Fruit fly (Drosophila melanogaster) whole organism, embryonic: ENCODE data around the gene Lim3.

ENCODE experiments used
- Asciz ChIP-seq: fragments of 200-800 bp; sonication (Bioruptor generic); optimal IDR thresholded peaks from 2 replicates; lab custom pipeline; 2017; ENCODE audit warnings: missing biosample characterization, mild to moderate bottlenecking, missing genetic modification characterization, missing genetic modification reagents
- Atf-2 ChIP-seq: fragments of 200-800 bp; sonication (Bioruptor generic); optimal IDR thresholded peaks from 2 replicates; lab custom pipeline; 2016; ENCODE audit warnings: missing biosample characterization, missing genetic modification characterization
- Bteb2 ChIP-seq: fragments of 200-800 bp; sonication (Bioruptor generic); optimal IDR thresholded peaks from 2 replicates; lab custom pipeline; 2016; ENCODE audit warnings: missing biosample characterization, missing genetic modification characterization
- CG10274 ChIP-seq: fragments of 200-800 bp; sonication (Bioruptor generic); optimal IDR thresholded peaks from 3 replicates; lab custom pipeline; 2017; ENCODE audit warnings: missing biosample characterization, mild to moderate bottlenecking, missing genetic modification characterization
- CG10565 ChIP-seq: fragments of 200-800 bp; sonication (Bioruptor generic); optimal IDR thresholded peaks from 3 replicates; lab custom pipeline; 2016; ENCODE audit warnings: missing biosample characterization, mild to moderate bottlenecking, missing genetic modification characterization
- CG13894 ChIP-seq: fragments of 200-800 bp; sonication (Bioruptor generic); optimal IDR thresholded peaks from 3 replicates; lab custom pipeline; 2018; ENCODE audit warnings: missing biosample characterization, mild to moderate bottlenecking, missing genetic modification characterization, moderate library complexity
- CG14050 ChIP-seq: fragments of 200-800 bp; sonication (Bioruptor generic); IDR thresholded peaks from 3 replicates; pipeline ENCODE4 v1.3.6; 2022; ENCODE audit warnings: missing biosample characterization, missing genetic modification characterization
- CG16815 ChIP-seq: fragments of 200-800 bp; sonication (Bioruptor generic); optimal IDR thresholded peaks from 3 replicates; lab custom pipeline; 2017; ENCODE audit warnings: missing biosample characterization, mild to moderate bottlenecking, missing genetic modification characterization
- CG1832 ChIP-seq: fragments of 200-800 bp; sonication (Bioruptor generic); optimal IDR thresholded peaks from 2 replicates; lab custom pipeline; 2017; ENCODE audit warnings: missing biosample characterization, mild to moderate bottlenecking, missing genetic modification characterization, inconsistent platforms
- CG18476 ChIP-seq: fragments of 200-800 bp; sonication (Bioruptor generic); optimal IDR thresholded peaks from 2 replicates; lab custom pipeline; 2016; ENCODE audit warnings: missing biosample characterization, mild to moderate bottlenecking, missing genetic modification characterization
- CG18764 ChIP-seq: fragments of 200-800 bp; sonication (Bioruptor generic); optimal IDR thresholded peaks from 3 replicates; lab custom pipeline; 2016; ENCODE audit warnings: missing biosample characterization, missing genetic modification characterization
- CG2116 ChIP-seq: fragments of 200-800 bp; sonication (Bioruptor generic); optimal IDR thresholded peaks from 3 replicates; lab custom pipeline; 2018; ENCODE audit warnings: missing biosample characterization, mild to moderate bottlenecking, missing genetic modification characterization
- CG2120 ChIP-seq: fragments of 200-800 bp; sonication (Bioruptor generic); optimal IDR thresholded peaks from 3 replicates; lab custom pipeline; 2016; ENCODE audit warnings: missing biosample characterization, missing genetic modification characterization
- CG30403 ChIP-seq: fragments of 200-800 bp; sonication (Bioruptor generic); optimal IDR thresholded peaks from 3 replicates; lab custom pipeline; 2016; ENCODE audit warnings: missing biosample characterization, missing genetic modification characterization
- CG32532 ChIP-seq: fragments of 200-800 bp; sonication (Bioruptor generic); IDR thresholded peaks from 2 replicates; pipeline ENCODE4 v1.3.6; 2022; ENCODE audit warnings: missing biosample characterization, missing genetic modification characterization
- CG32772 ChIP-seq: fragments of 200-800 bp; sonication (Bioruptor generic); IDR thresholded peaks from 2 replicates; pipeline ENCODE4 v1.3.6; 2022; ENCODE audit warnings: missing biosample characterization, missing genetic modification characterization
- CG34224 ChIP-seq: fragments of 200-800 bp; sonication (Bioruptor generic); IDR thresholded peaks from 3 replicates; pipeline ENCODE4 v1.3.6; 2022; ENCODE audit warnings: missing biosample characterization, missing genetic modification characterization; ENCODE audit not compliant: partially characterized antibody
- CG42726 ChIP-seq: fragments of 200-800 bp; sonication (Bioruptor generic); IDR thresholded peaks from 2 replicates; pipeline ENCODE4 v1.3.6; 2022; ENCODE audit warnings: missing biosample characterization, missing genetic modification characterization; ENCODE audit not compliant: partially characterized antibody
- CG4707 ChIP-seq: fragments of 200-800 bp; sonication (Bioruptor generic); optimal IDR thresholded peaks from 2 replicates; lab custom pipeline; 2018; ENCODE audit warnings: missing biosample characterization, mild to moderate bottlenecking, missing genetic modification characterization, moderate library complexity
- CG4820 ChIP-seq: fragments of 200-800 bp; sonication (Bioruptor generic); optimal IDR thresholded peaks from 3 replicates; lab custom pipeline; 2016; ENCODE audit warnings: missing biosample characterization, missing genetic modification characterization
- CG5180 ChIP-seq: fragments of 200-800 bp; sonication (Bioruptor generic); optimal IDR thresholded peaks from 3 replicates; lab custom pipeline; 2017; ENCODE audit warnings: missing biosample characterization, missing genetic modification characterization, mild to moderate bottlenecking, moderate library complexity, missing genetic modification reagents
- CG5953 ChIP-seq: fragments of 200-800 bp; sonication (Bioruptor generic); IDR thresholded peaks from 2 replicates; pipeline ENCODE4 v1.3.6; 2022; ENCODE audit warnings: missing biosample characterization, missing genetic modification characterization
- CG6765 ChIP-seq: fragments of 200-800 bp; sonication (Bioruptor generic); optimal IDR thresholded peaks from 3 replicates; lab custom pipeline; 2017; ENCODE audit warnings: missing biosample characterization, mild to moderate bottlenecking, missing genetic modification characterization
- CG6813 ChIP-seq: fragments of 200-800 bp; sonication (Bioruptor generic); optimal IDR thresholded peaks from 2 replicates; lab custom pipeline; 2017; ENCODE audit warnings: missing biosample characterization, missing genetic modification characterization, mild to moderate bottlenecking, moderate library complexity, missing genetic modification reagents
- CG6854 ChIP-seq: fragments of 200-800 bp; sonication (Bioruptor generic); optimal IDR thresholded peaks from 3 replicates; lab custom pipeline; 2017; ENCODE audit warnings: missing biosample characterization, mild to moderate bottlenecking, missing genetic modification characterization
- CG7928 ChIP-seq: fragments of 200-800 bp; sonication (Bioruptor generic); optimal IDR thresholded peaks from 2 replicates; lab custom pipeline; 2017; ENCODE audit warnings: missing biosample characterization, mild to moderate bottlenecking, missing genetic modification characterization
- CG8924 ChIP-seq: fragments of 200-800 bp; optimal IDR thresholded peaks from 3 replicates; lab custom pipeline; 2019; ENCODE audit warnings: missing biosample characterization, mild to moderate bottlenecking, missing genetic modification characterization, moderate library complexity
- CG9876 ChIP-seq: fragments of 200-800 bp; sonication (Bioruptor generic); optimal IDR thresholded peaks from 2 replicates; lab custom pipeline; 2016; ENCODE audit warnings: missing biosample characterization, missing genetic modification characterization
- CkIIα-i1 ChIP-seq: fragments of 200-800 bp; sonication (Bioruptor generic); IDR thresholded peaks from 2 replicates; pipeline ENCODE4 v1.3.6; 2022; ENCODE audit warnings: missing biosample characterization, missing genetic modification characterization
- H15 ChIP-seq: fragments of 200-800 bp; sonication (Bioruptor generic); IDR thresholded peaks from 3 replicates; pipeline ENCODE4 v1.3.6; 2022; ENCODE audit warnings: missing biosample characterization, missing genetic modification characterization
- Hmr ChIP-seq: fragments of 200-800 bp; sonication (Bioruptor generic); optimal IDR thresholded peaks from 3 replicates; lab custom pipeline; 2017; ENCODE audit warnings: mild to moderate bottlenecking, missing biosample characterization, missing genetic modification reagents, missing genetic modification characterization
- Hr39 ChIP-seq: fragments of >200 bp; optimal IDR thresholded peaks from 2 replicates; lab custom pipeline; 2017
- Lpt ChIP-seq: fragments of >200 bp; optimal IDR thresholded peaks from 2 replicates; lab custom pipeline; 2018; ENCODE audit warnings: missing biosample characterization, missing genetic modification characterization
- Max ChIP-seq: fragments of 200-800 bp; sonication (Bioruptor generic); optimal IDR thresholded peaks from 2 replicates; lab custom pipeline; 2016; ENCODE audit warnings: missing biosample characterization, mild to moderate bottlenecking, missing genetic modification characterization
- Pdp1 ChIP-seq, 2 experiments: fragments of 200-800 bp; sonication (Bioruptor generic); optimal IDR thresholded peaks; 3 replicates each; lab custom pipeline; 2016; ENCODE audit warnings: missing biosample characterization in 2 of 2, missing genetic modification characterization in 2 of 2, mild to moderate bottlenecking in 1 of 2, moderate library complexity in 1 of 2
- Scr ChIP-seq: fragments of 200-800 bp; sonication (Bioruptor generic); IDR thresholded peaks from 2 replicates; pipeline ENCODE4 v1.3.6; 2022; ENCODE audit warnings: missing biosample characterization, missing genetic modification characterization; ENCODE audit not compliant: partially characterized antibody
- Taf1 ChIP-seq: fragments of 200-800 bp; sonication (Bioruptor generic); IDR thresholded peaks from 2 replicates; pipeline ENCODE4 v1.3.6; 2022; ENCODE audit warnings: missing biosample characterization, missing genetic modification characterization
- Trl ChIP-seq, 3 experiments: fragments of >200 bp in 2 of 3; fragments of 200-800 bp in 1 of 3; sonication (Bioruptor generic) in 1 of 3; optimal IDR thresholded peaks; 2 replicates in 1 of 3; 3 replicates in 2 of 3; lab custom pipeline; 2016 to 2017; ENCODE audit warnings: missing biosample characterization in 1 of 3, missing genetic modification characterization in 1 of 3
- Xbp1 ChIP-seq: fragments of 200-800 bp; sonication (Bioruptor generic); optimal IDR thresholded peaks from 3 replicates; lab custom pipeline; 2016; ENCODE audit warnings: missing biosample characterization, mild to moderate bottlenecking, missing genetic modification characterization
- amos ChIP-seq: fragments of 200-800 bp; sonication (Bioruptor generic); IDR thresholded peaks from 2 replicates; pipeline ENCODE4 v1.3.6; 2022; ENCODE audit warnings: missing biosample characterization, missing genetic modification characterization; ENCODE audit not compliant: partially characterized antibody
- cas ChIP-seq: fragments of 200-800 bp; sonication (Bioruptor generic); IDR thresholded peaks from 2 replicates; pipeline ENCODE4 v1.3.6; 2022; ENCODE audit warnings: missing biosample characterization, missing genetic modification characterization
- chm ChIP-seq: fragments of 200-800 bp; sonication (Bioruptor generic); IDR thresholded peaks from 2 replicates; pipeline ENCODE4 v1.3.6; 2022; ENCODE audit warnings: missing biosample characterization, missing genetic modification characterization
- ftz-f1 ChIP-seq: fragments of 200-800 bp; sonication (Bioruptor generic); optimal IDR thresholded peaks from 2 replicates; lab custom pipeline; 2016; ENCODE audit warnings: missing biosample characterization, missing genetic modification characterization
- kay ChIP-seq: fragments of 200-800 bp; sonication (Bioruptor generic); optimal IDR thresholded peaks from 2 replicates; lab custom pipeline; 2016; ENCODE audit warnings: missing biosample characterization, missing genetic modification characterization
- lbe ChIP-seq: fragments of 200-800 bp; sonication (Bioruptor generic); optimal IDR thresholded peaks from 2 replicates; lab custom pipeline; 2016; ENCODE audit warnings: missing biosample characterization, mild to moderate bottlenecking, missing genetic modification characterization
- mld ChIP-seq: fragments of 200-800 bp; sonication (Bioruptor generic); IDR thresholded peaks from 3 replicates; pipeline ENCODE4 v1.3.6; 2022; ENCODE audit warnings: missing biosample characterization, missing genetic modification characterization; ENCODE audit not compliant: partially characterized antibody
- pzg ChIP-seq: fragments of 200-800 bp; sonication (Bioruptor generic); optimal IDR thresholded peaks from 3 replicates; lab custom pipeline; 2018; ENCODE audit warnings: missing biosample characterization, mild to moderate bottlenecking, missing genetic modification characterization, moderate library complexity
- sd ChIP-seq: fragments of 200-800 bp; sonication (Bioruptor generic); optimal IDR thresholded peaks from 3 replicates; lab custom pipeline; 2018; ENCODE audit warnings: missing biosample characterization, mild to moderate bottlenecking, missing genetic modification characterization, moderate library complexity
- sim ChIP-seq: fragments of 200-800 bp; sonication (Bioruptor generic); IDR thresholded peaks from 2 replicates; pipeline ENCODE4 v1.3.6; 2022; ENCODE audit warnings: missing biosample characterization, missing genetic modification characterization
- unc-4 ChIP-seq: fragments of 200-800 bp; sonication (Bioruptor generic); IDR thresholded peaks from 2 replicates; pipeline ENCODE4 v1.3.6; 2022; ENCODE audit warnings: missing biosample characterization, missing genetic modification characterization; ENCODE audit not compliant: partially characterized antibody

Lim3 gene

DNA sequence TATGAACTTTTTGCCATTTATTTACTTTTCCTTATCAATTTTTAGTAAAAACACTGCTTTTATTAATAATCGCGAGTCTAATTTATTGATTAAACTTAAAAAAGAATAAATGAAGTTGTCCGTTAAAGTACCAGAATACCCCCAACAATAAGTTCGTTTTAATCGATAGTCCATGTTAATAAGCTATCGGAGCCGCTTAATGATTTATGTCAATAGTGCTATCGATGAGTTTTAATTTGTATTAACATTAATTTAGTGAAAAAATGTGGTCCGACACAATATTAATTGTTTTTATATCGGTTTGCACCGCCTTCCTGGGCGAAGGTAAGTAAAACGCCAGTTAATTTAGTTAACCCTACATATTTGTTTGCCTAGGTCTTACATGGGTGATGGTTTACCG is 59.3 kb downstream of the Lim3 start, which contains the start of gene CG10470 (continued):
- TF ChIP-seq CG1832 (GFP tag; lab: Kevin White, UChicago) (no peak), lbe (GFP tag; lab: Kevin White, UChicago) (no peak), Trl (optimal IDR thresholded peaks at IDR 0.05; lab: Kevin White, UChicago) (no peak), Trl (GFP tag; optimal IDR thresholded peaks at IDR 0.05; lab: Kevin White, UChicago) (no peak), ftz-f1 (GFP tag; lab: Kevin White, UChicago) (no peak), CG30403 (GFP tag; lab: Kevin White, UChicago) (peak; percentile 32), CG9876 (GFP tag; lab: Kevin White, UChicago) (no peak), CG6813 (GFP tag; lab: Kevin White, UChicago) (no peak), Pdp1 (GFP tag; optimal IDR thresholded peaks at IDR 0.05; lab: Kevin White, UChicago) (peak in 1 of 2 experiments; percentile 49), CG10565 (GFP tag; lab: Kevin White, UChicago) (no peak), kay (GFP tag; lab: Kevin White, UChicago) (no peak), CG2120 (no peak), H15 (no peak), CG2116 (peak; percentile 68), Scr (GFP tag; lab: Robert Waterston, UW) (peak; percentile 83), CG42726 (GFP tag; lab: Robert Waterston, UW) (peak; percentile 36; the same call in 1 of the 2 replicates), unc-4 (peak; percentile 81), CG14050 (no peak), sd (tag; lab: Kevin White, UChicago) (no peak), amos (GFP tag; lab: Robert Waterston, UW) (peak; percentile 84), CG18764 (GFP tag; lab: Kevin White, UChicago) (no peak), pzg (GFP tag; lab: Kevin White, UChicago) (peak; percentile 46), Atf-2 (GFP tag; lab: Kevin White, UChicago) (no peak), CG7928 (GFP tag; lab: Kevin White, UChicago) (no peak), Lpt (GFP tag; lab: Kevin White, UChicago) (no peak), CG34224 (peak; percentile 84), Bteb2 (no peak), CkIIα-i1 (no peak), Max (GFP tag; lab: Kevin White, UChicago) (no peak), chm (GFP tag; lab: Robert Waterston, UW) (no peak), Taf1 (GFP tag; lab: Robert Waterston, UW) (no peak), CG4820 (GFP tag; lab: Kevin White, UChicago) (no peak), CG6854 (GFP tag; lab: Kevin White, UChicago) (no peak), Hmr (GFP tag; lab: Kevin White, UChicago) (no peak), Hr39 (lab: Kevin White, UChicago) (no peak), CG16815 (no peak), CG5953 (GFP tag; lab: Robert Waterston, UW) (no peak), CG8924 (tag; lab: Kevin White, UChicago) (peak; percentile 11), CG32772 (no peak), Xbp1 (GFP tag; lab: Kevin White, UChicago) (no peak), sim (GFP tag; lab: Robert Waterston, UW) (no peak), Asciz (GFP tag; lab: Kevin White, UChicago) (no peak), CG18476 (GFP tag; lab: Kevin White, UChicago) (no peak), CG13894 (tag; lab: Kevin White, UChicago) (no peak), CG4707 (no peak), cas (no peak), CG5180 (GFP tag; lab: Kevin White, UChicago) (no peak), mld (GFP tag; lab: Robert Waterston, UW) (peak; percentile 11; the same call in 1 of the 3 replicates), CG32532 (peak; percentile 41; the same call in 1 of the 2 replicates), CG6765 (GFP tag; lab: Kevin White, UChicago) (no peak), CG10274 (no peak)
